Worm (Caenorhabditis elegans) whole organism, late embryonic: ENCODE measurements around the gene T09A5.5.

Experiments
- C38D4.7 ChIP-seq: fragments of 200-800 bp; sonication (Bioruptor generic); optimal IDR thresholded peaks from 2 replicates; lab custom pipeline; 2018; ENCODE audit warnings: mild to moderate bottlenecking, missing genetic modification characterization, moderate library complexity, missing compliant biosample characterization
- K09A11.1 ChIP-seq: sonication (generic microtip); optimal IDR thresholded peaks from 2 replicates; lab custom pipeline; 2017; ENCODE audit warnings: antibody characterized with exemption, mild to moderate bottlenecking, missing genetic modification characterization, missing compliant biosample characterization; ENCODE audit not compliant: insufficient read depth
- T23F11.4 ChIP-seq: fragments of 200-800 bp; sonication (Bioruptor generic); optimal IDR thresholded peaks from 2 replicates; lab custom pipeline; 2018; ENCODE audit warnings: mild to moderate bottlenecking, missing genetic modification characterization, missing compliant biosample characterization
- ceh-14 ChIP-seq: sonication (generic microtip); optimal IDR thresholded peaks from 2 replicates; lab custom pipeline; 2016; ENCODE audit warnings: missing genotype, missing genetic modification characterization, missing compliant biosample characterization
- ceh-18 ChIP-seq: sonication (generic microtip); optimal IDR thresholded peaks from 2 replicates; lab custom pipeline; 2016; ENCODE audit warnings: missing genetic modification characterization, missing compliant biosample characterization
- ceh-19 ChIP-seq: fragments of 200-800 bp; sonication (Bioruptor generic); optimal IDR thresholded peaks from 2 replicates; lab custom pipeline; 2018; ENCODE audit warnings: mild to moderate bottlenecking, missing genetic modification characterization, missing compliant biosample characterization
- ceh-31 ChIP-seq: sonication (generic microtip); optimal IDR thresholded peaks from 2 replicates; lab custom pipeline; 2016; ENCODE audit warnings: missing genetic modification characterization, missing compliant biosample characterization
- ceh-34 ChIP-seq: sonication (generic microtip); optimal IDR thresholded peaks from 2 replicates; lab custom pipeline; 2016; ENCODE audit warnings: mild to moderate bottlenecking, missing genetic modification characterization, missing compliant biosample characterization
- ceh-45 ChIP-seq: fragments of 200-800 bp; sonication (Bioruptor generic); IDR thresholded peaks from 2 replicates; pipeline ENCODE4 v1.3.6; 2022; ENCODE audit warnings: missing genetic modification reagents, missing genetic modification characterization, missing compliant biosample characterization
- ceh-48 ChIP-seq: sonication (generic microtip); optimal IDR thresholded peaks from 2 replicates; lab custom pipeline; 2016; ENCODE audit warnings: missing genetic modification characterization, inconsistent platforms, missing compliant biosample characterization
- dmd-4 ChIP-seq: sonication (generic microtip); optimal IDR thresholded peaks from 2 replicates; lab custom pipeline; 2016; ENCODE audit warnings: borderline replicate concordance, missing genetic modification characterization, missing compliant biosample characterization
- elt-2 ChIP-seq: sonication (generic microtip); optimal IDR thresholded peaks from 2 replicates; lab custom pipeline; 2016; ENCODE audit warnings: missing genetic modification reagents, missing genetic modification characterization, missing compliant biosample characterization
- ets-4 ChIP-seq: sonication (generic microtip); optimal IDR thresholded peaks from 2 replicates; lab custom pipeline; 2016; ENCODE audit warnings: missing genetic modification characterization, missing compliant biosample characterization
- fkh-10 ChIP-seq: fragments of 150-350 bp; optimal IDR thresholded peaks from 2 replicates; lab custom pipeline; 2014; ENCODE audit warnings: missing biosample characterization, missing genetic modification reagents, missing genetic modification characterization
- hlh-15 ChIP-seq: sonication (generic microtip); optimal IDR thresholded peaks from 2 replicates; lab custom pipeline; 2016; ENCODE audit warnings: missing genetic modification characterization, missing compliant biosample characterization
- hlh-30 ChIP-seq: sonication (generic microtip); optimal IDR thresholded peaks from 2 replicates; lab custom pipeline; 2017; ENCODE audit warnings: antibody characterized with exemption, missing genetic modification characterization, missing compliant biosample characterization; ENCODE audit not compliant: insufficient read depth
- hlh-8 ChIP-seq: sonication (generic microtip); optimal IDR thresholded peaks from 2 replicates; lab custom pipeline; 2016; ENCODE audit warnings: missing genotype, missing genetic modification characterization, missing compliant biosample characterization
- lin-11 ChIP-seq: fragments of 200-800 bp; sonication (Bioruptor generic); optimal IDR thresholded peaks from 2 replicates; lab custom pipeline; 2018; ENCODE audit warnings: mild to moderate bottlenecking, missing genetic modification characterization, missing compliant biosample characterization
- madf-2 ChIP-seq: sonication (generic microtip); optimal IDR thresholded peaks from 2 replicates; lab custom pipeline; 2017; ENCODE audit warnings: missing genetic modification characterization, missing compliant biosample characterization
- nfya-1 ChIP-seq: sonication (generic microtip); optimal IDR thresholded peaks from 2 replicates; lab custom pipeline; 2017; ENCODE audit warnings: missing genetic modification characterization, mild to moderate bottlenecking, missing compliant biosample characterization, antibody characterized with exemption, moderate library complexity
- nhr-232 ChIP-seq: sonication (generic microtip); optimal IDR thresholded peaks from 2 replicates; lab custom pipeline; 2016; ENCODE audit warnings: missing genetic modification characterization, missing compliant biosample characterization
- npax-4 ChIP-seq: sonication (generic microtip); optimal IDR thresholded peaks from 2 replicates; lab custom pipeline; 2016; ENCODE audit warnings: missing genetic modification characterization, missing compliant biosample characterization
- pha-2 ChIP-seq: sonication (generic microtip); optimal IDR thresholded peaks from 2 replicates; lab custom pipeline; 2017; ENCODE audit warnings: mild to moderate bottlenecking, missing genetic modification characterization, missing compliant biosample characterization
- pha-4 ChIP-seq: fragments of 150-350 bp; optimal IDR thresholded peaks from 2 replicates; lab custom pipeline; 2018; ENCODE audit warnings: missing biosample characterization, missing genetic modification reagents, missing genetic modification characterization
- pros-1 ChIP-seq: fragments of 150-350 bp; optimal IDR thresholded peaks from 2 replicates; lab custom pipeline; 2014; ENCODE audit warnings: missing biosample characterization, missing genetic modification reagents, missing genetic modification characterization
- ref-2 ChIP-seq: sonication (generic microtip); optimal IDR thresholded peaks from 2 replicates; lab custom pipeline; 2016; ENCODE audit warnings: missing genetic modification characterization, missing compliant biosample characterization
- sox-4 ChIP-seq: sonication (generic microtip); optimal IDR thresholded peaks from 2 replicates; lab custom pipeline; 2017; ENCODE audit warnings: mild to moderate bottlenecking, missing genetic modification characterization, inconsistent platforms, missing compliant biosample characterization
- tbx-2 ChIP-seq: sonication (generic microtip); optimal IDR thresholded peaks from 2 replicates; lab custom pipeline; 2016; ENCODE audit warnings: missing genetic modification characterization, missing compliant biosample characterization
- tbx-7 ChIP-seq: sonication (generic microtip); optimal IDR thresholded peaks from 2 replicates; lab custom pipeline; 2016; ENCODE audit warnings: missing genotype, missing genetic modification characterization, missing compliant biosample characterization
- unc-42 ChIP-seq: sonication (generic microtip); optimal IDR thresholded peaks from 2 replicates; lab custom pipeline; 2016; ENCODE audit warnings: missing genotype, missing genetic modification characterization, missing compliant biosample characterization
- unc-55 ChIP-seq: sonication (generic microtip); optimal IDR thresholded peaks from 2 replicates; lab custom pipeline; 2017; ENCODE audit warnings: missing biosample characterization, missing genetic modification reagents, missing genetic modification characterization
- zip-5 ChIP-seq: sonication (generic microtip); optimal IDR thresholded peaks from 2 replicates; lab custom pipeline; 2016; ENCODE audit warnings: missing genetic modification characterization, missing compliant biosample characterization
- ztf-16 ChIP-seq: sonication (generic microtip); optimal IDR thresholded peaks from 2 replicates; lab custom pipeline; 2017; ENCODE audit warnings: missing genetic modification characterization, missing compliant biosample characterization

T09A5.5 gene

DNA sequence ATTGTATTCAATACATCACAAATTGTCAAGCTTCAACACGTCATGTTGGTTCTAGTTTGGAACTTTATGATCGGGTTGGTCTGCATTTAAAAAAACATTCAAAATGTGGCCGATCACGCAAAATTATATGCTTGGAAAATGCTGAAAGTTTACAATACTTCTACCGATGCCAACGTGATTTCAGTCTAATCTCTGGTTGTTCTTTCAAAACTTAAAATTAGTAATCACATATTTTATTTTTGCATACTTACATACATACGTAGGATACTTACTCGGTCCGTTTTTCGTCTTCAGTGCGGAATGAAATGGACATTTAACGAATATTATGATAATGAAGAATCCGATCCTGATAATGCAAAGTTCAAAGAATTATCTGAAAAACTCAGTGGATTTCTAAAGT lies 28.5 kb downstream of the T09A5.5 start, which contains the start of gene srw-62:
srw-62 (plus strand) TSS at position 301 of the 400 bp plus-strand sequence.
- TF ChIP-seq dmd-4 (no peak), npax-4 (no peak), T23F11.4 (GFP tag; lab: Kevin White, UChicago) (no peak), pha-2 (tag; lab: Kevin White, UChicago) (no peak), ceh-45 (GFP tag; lab: Robert Waterston, UW) (no peak), nhr-232 (tag; lab: Kevin White, UChicago) (no peak)

DNA sequence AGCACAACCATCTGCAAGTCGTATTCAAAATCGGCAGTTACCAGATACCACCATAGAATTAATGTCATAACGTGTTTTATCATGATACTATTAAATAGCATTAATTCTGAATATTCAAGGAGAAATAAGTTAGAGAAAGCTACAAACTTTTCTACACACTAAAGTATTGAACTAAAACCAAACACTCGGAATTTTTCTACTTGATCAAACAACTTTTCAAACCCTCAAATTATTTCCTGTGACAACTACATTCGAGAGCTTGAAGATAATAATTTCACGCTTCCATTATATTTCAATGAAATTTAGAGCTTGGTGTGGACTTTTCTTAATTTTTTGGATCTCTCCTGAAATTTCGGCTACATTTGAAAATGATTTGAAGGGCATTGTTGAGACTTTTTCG lies 31.1 kb downstream of the T09A5.5 start, which contains the start of gene irld-47:
irld-47 (minus strand) TSS at position 101 of the 400 bp plus-strand sequence.
- TF ChIP-seq lin-11 (tag; lab: Kevin White, UChicago) (no peak), pros-1 (tag; lab: Kevin White, UChicago) (no peak), ref-2 (tag; lab: Kevin White, UChicago) (no peak), madf-2 (tag; lab: Kevin White, UChicago) (no peak), C38D4.7 (GFP tag; lab: Kevin White, UChicago) (no peak), ceh-14 (tag; lab: Kevin White, UChicago) (no peak), ceh-18 (tag; lab: Kevin White, UChicago) (no peak), nhr-232 (tag; lab: Kevin White, UChicago) (no peak), ceh-48 (tag; lab: Kevin White, UChicago) (no peak), fkh-10 (no peak), pha-4 (no peak)

DNA sequence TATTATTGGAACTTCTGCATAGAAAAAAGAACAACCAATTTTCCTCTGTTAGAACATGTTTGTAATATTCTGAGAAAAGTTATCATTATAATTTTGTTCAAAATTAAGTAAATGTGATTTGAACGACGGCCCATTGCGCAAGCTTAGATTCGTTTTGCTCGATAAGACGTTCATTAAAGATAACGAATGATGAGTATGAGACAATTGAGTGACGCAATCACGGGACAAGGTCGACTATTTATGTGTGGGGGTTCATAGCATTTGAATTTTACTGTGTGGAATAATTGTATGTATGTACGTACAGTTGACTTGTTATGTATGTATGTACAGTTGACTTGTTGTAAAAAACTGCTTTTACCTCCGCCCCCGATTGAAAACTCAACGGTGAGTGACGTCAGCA lies 34.2 kb downstream of the T09A5.5 start:
- TF ChIP-seq elt-2, result peak; percentile 91
- TF ChIP-seq zip-5 (tag; lab: Kevin White, UChicago), result no peak
- TF ChIP-seq pros-1 (tag; lab: Kevin White, UChicago), result no peak
- TF ChIP-seq hlh-15 (tag; lab: Kevin White, UChicago), result no peak

DNA sequence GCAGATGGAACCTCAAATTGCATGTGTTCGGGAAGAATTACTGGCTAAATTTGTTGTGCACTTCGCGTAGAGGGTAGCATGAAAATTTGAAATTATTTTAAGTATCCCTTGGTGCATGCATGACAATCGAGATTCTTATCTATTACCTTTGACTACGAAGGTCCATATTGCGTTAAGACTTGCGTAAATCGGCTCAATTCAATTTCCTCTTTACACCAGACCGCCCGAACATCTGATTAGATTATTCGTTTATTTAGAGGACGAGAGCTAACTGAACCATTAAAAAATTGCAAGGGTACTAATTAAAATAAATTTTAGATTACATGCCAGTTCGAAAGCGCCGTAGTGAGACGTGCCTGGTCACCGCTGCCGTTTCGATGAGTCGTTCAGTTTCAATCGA lies 36.0 kb downstream of the T09A5.5 start:
- TF ChIP-seq ceh-19 (GFP tag; lab: Kevin White, UChicago) (no peak), elt-2 (peak; percentile 19), unc-42 (tag; lab: Kevin White, UChicago) (peak; percentile 68)

DNA sequence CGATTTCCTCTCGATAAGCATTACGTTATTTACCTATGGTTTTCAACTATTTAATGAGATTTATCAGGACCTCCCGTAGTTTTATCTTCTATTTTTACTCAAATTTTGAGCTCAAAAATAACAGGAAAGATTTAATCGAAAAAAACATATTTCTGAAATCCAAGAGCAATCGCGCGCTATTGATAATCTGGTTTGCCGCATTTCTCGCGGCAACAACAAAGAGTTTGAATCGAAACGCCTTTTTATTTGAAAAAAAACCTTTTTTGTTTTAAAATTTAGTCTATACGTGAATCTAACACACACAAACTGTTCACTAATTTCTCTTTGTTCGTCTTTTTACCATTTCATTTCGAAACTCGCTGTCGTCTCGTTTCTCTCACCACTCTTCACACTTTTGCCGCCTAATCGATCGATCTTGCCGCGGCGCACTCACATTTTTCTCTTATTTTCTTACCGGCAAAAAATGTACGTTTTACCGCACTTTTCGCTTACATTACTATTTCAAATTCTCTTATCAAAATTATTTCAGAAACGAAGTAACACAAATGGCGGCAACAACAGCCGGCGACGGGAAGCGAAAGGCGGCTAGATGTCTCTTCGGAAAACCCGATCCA lies 37.3 kb downstream of the T09A5.5 start, which contains the start of gene cki-2:
cki-2 (plus strand) TSS at position 337 of the 614 bp plus-strand sequence.
- TF ChIP-seq unc-42 (tag; lab: Kevin White, UChicago) (peak; percentile 38), madf-2 (tag; lab: Kevin White, UChicago) (no peak)

DNA sequence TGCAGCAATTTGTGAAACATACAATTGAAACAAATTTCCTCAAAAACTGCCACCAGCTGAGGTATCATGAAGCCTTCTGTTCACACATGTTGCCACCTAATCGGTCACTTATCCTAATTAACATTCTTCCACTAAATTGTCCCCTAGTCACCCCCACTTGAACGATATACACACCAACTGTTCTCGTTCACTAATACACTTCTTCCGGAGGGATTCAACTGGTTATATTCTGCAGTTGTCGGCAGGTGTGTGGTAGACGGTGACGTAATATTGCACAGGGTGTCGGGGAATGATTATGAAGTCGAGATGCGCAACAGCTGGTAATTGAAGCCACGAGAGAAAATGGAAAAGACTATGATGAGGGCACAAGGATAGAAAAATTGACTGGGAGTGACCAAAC lies 38.2 kb downstream of the T09A5.5 start:
- TF ChIP-seq unc-55 (peak; percentile 15), zip-5 (tag; lab: Kevin White, UChicago) (no peak), sox-4 (tag; lab: Kevin White, UChicago) (no peak), ceh-31 (tag; lab: Kevin White, UChicago) (peak; percentile 23)
- TF ChIP-seq, all 69 proteins: peak for 2

DNA sequence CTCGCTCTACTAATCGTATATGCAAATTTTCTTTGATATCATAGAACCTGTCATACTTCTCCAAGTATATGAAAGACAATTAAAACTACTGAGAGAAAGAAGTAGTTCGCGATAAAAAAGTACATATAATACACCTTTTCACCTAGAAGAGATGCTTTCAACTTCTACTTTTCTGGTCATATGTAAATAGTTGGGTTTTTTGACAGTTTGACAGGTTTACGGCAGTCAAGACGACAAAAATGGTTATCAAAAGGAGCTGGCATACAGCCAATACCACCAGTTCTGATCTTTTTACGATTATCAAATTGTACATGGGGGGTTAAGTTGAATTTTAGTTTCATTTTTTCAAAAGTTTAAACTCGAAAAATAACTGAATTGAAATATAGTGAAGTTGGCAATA lies 38.7 kb downstream of the T09A5.5 start:
- TF ChIP-seq ets-4 (tag; lab: Kevin White, UChicago) (no peak), pha-4 (no peak), ceh-34 (tag; lab: Kevin White, UChicago) (no peak)

DNA sequence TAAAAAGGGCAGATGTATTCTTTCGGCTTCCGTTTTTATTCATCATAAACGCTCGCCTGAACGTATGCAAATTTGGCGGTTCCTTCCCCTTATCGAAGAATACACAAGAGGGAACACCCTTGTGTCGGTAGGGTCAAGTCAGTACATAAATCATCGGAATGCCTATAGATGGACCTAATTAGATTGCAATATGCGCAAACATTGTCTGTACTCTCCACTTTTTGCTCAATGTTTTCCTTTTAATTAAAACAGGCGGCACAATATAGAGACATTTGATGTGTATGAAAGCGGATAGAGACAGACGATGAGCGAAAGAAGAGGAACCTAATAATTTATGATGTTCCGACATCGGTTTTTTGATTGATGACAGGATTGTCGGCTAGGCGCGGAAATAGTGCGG lies 39.4 kb downstream of the T09A5.5 start:
- TF ChIP-seq unc-42 (tag; lab: Kevin White, UChicago), result peak; percentile 42
- TF ChIP-seq ztf-16 (tag; lab: Kevin White, UChicago), result no peak
- TF ChIP-seq T23F11.4 (GFP tag; lab: Kevin White, UChicago), result no peak
- TF ChIP-seq sox-4 (tag; lab: Kevin White, UChicago), result no peak
- no peak for TF ChIP-seq K09A11.1
- peak; percentile 11 for TF ChIP-seq pha-2 (tag; lab: Kevin White, UChicago)
- no peak for TF ChIP-seq hlh-8 (tag; lab: Kevin White, UChicago)
- TF ChIP-seq unc-55, result peak; percentile 74
- peak; percentile 23 for TF ChIP-seq nfya-1
- peak; percentile 69 for TF ChIP-seq ceh-14 (tag; lab: Kevin White, UChicago)
- TF ChIP-seq madf-2 (tag; lab: Kevin White, UChicago), result no peak
- TF ChIP-seq hlh-30 (tag; lab: Kevin White, UChicago), result no peak
- TF ChIP-seq tbx-2 (tag; lab: Kevin White, UChicago), result peak; percentile 20
- TF ChIP-seq tbx-7 (tag; lab: Kevin White, UChicago), result no peak
- no peak for TF ChIP-seq dmd-4
- peak; percentile 46 for TF ChIP-seq ceh-31 (tag; lab: Kevin White, UChicago)
- TF ChIP-seq, all 69 proteins: peak for 7
